Fruit fly (Drosophila melanogaster) whole organism, wandering third instar larva: ENCODE results near the gene CG15429.

Source experiments
- Abd-B ChIP-seq: fragments of >200 bp; optimal IDR thresholded peaks from 2 replicates; lab custom pipeline; 2017; ENCODE audit warnings: missing biosample characterization, missing genetic modification characterization
- CG32264 ChIP-seq: fragments of 200-800 bp; sonication (Bioruptor generic); optimal IDR thresholded peaks from 2 replicates; lab custom pipeline; 2016; ENCODE audit warnings: missing biosample characterization, missing genetic modification characterization
- CrebA ChIP-seq: fragments of 200-800 bp; sonication (Bioruptor generic); optimal IDR thresholded peaks from 2 replicates; lab custom pipeline; 2016; ENCODE audit warnings: missing biosample characterization, mild to moderate bottlenecking, missing genetic modification characterization, borderline replicate concordance
- Dfd ChIP-seq: fragments of >200 bp; optimal IDR thresholded peaks from 2 replicates; lab custom pipeline; 2017; ENCODE audit warnings: missing biosample characterization, missing genetic modification characterization
- Dif ChIP-seq: fragments of 200-275, 200-300 bp; sonication (Bioruptor generic); optimal IDR thresholded peaks from 2 replicates; lab custom pipeline; 2018; ENCODE audit warnings: missing biosample characterization, missing genetic modification characterization; ENCODE audit not compliant: partially characterized antibody
- GATAd ChIP-seq: sonication (Bioruptor generic); optimal IDR thresholded peaks from 2 replicates; lab custom pipeline; 2016; ENCODE audit warnings: missing biosample characterization, missing genetic modification characterization
- Hnf4 ChIP-seq: fragments of 200-800 bp; sonication (Bioruptor generic); optimal IDR thresholded peaks from 2 replicates; lab custom pipeline; 2016; ENCODE audit warnings: missing biosample characterization, mild to moderate bottlenecking, missing genetic modification characterization
- Hr78 ChIP-seq: fragments of >200 bp; optimal IDR thresholded peaks from 2 replicates; lab custom pipeline; 2017; ENCODE audit warnings: missing biosample characterization, missing genetic modification characterization
- Hr83 ChIP-seq: fragments of 200-300 bp; sonication (Bioruptor generic); optimal IDR thresholded peaks from 2 replicates; lab custom pipeline; 2016; ENCODE audit warnings: missing biosample characterization, mild to moderate bottlenecking, missing genetic modification characterization, moderate library complexity; ENCODE audit not compliant: poor library complexity, severe bottlenecking
- Jra ChIP-seq: sonication (Bioruptor generic); optimal IDR thresholded peaks from 2 replicates; lab custom pipeline; 2016; ENCODE audit warnings: missing biosample characterization, missing genetic modification characterization
- Mio ChIP-seq: sonication (Bioruptor generic); optimal IDR thresholded peaks from 2 replicates; lab custom pipeline; 2016; ENCODE audit warnings: missing biosample characterization, missing genetic modification characterization
- Myc ChIP-seq: fragments of >200 bp; optimal IDR thresholded peaks from 2 replicates; lab custom pipeline; 2017
- N ChIP-seq: fragments of >200 bp; optimal IDR thresholded peaks from 2 replicates; lab custom pipeline; 2018; ENCODE audit warnings: missing biosample characterization, missing external identifiers, missing genetic modification characterization
- Rel ChIP-seq, 2 experiments: fragments of 200-800 bp; sonication (Bioruptor generic) in 1 of 2; optimal IDR thresholded peaks; 2 replicates in 1 of 2; 3 replicates in 1 of 2; lab custom pipeline; 2016 to 2019; ENCODE audit warnings: mild to moderate bottlenecking in 2 of 2, missing biosample characterization in 2 of 2, missing genetic modification characterization in 2 of 2, moderate library complexity in 1 of 2
- Vsx2 ChIP-seq: fragments of 200-300, 225-300 bp; sonication (Bioruptor generic); optimal IDR thresholded peaks from 2 replicates; lab custom pipeline; 2018; ENCODE audit warnings: missing biosample characterization, missing genetic modification characterization; ENCODE audit not compliant: partially characterized antibody
- br ChIP-seq: fragments of 200-800 bp; sonication (Bioruptor generic); optimal IDR thresholded peaks from 2 replicates; lab custom pipeline; 2016; ENCODE audit warnings: missing biosample characterization, missing genetic modification characterization
- brk ChIP-seq: fragments of 200-800 bp; sonication (Bioruptor generic); optimal IDR thresholded peaks from 2 replicates; lab custom pipeline; 2016; ENCODE audit warnings: missing biosample characterization, mild to moderate bottlenecking, missing genetic modification characterization
- dl ChIP-seq, 2 experiments: fragments of 175-275, 200-275 bp in 1 of 2; fragments of 200-275 bp in 1 of 2; sonication (Bioruptor generic); optimal IDR thresholded peaks; lab custom pipeline; 2018; ENCODE audit warnings: mild to moderate bottlenecking in 2 of 2, missing biosample characterization in 2 of 2, missing genetic modification characterization in 2 of 2, moderate library complexity in 2 of 2; ENCODE audit not compliant: partially characterized antibody in 2 of 2, insufficient read depth in 1 of 2
- dmrt93B ChIP-seq: fragments of 200-800 bp; sonication (Bioruptor generic); optimal IDR thresholded peaks from 2 replicates; lab custom pipeline; 2018; ENCODE audit warnings: missing biosample characterization, mild to moderate bottlenecking, missing genetic modification characterization
- dsf ChIP-seq: sonication (Bioruptor generic); optimal IDR thresholded peaks from 2 replicates; lab custom pipeline; 2016; ENCODE audit warnings: missing biosample characterization, missing genetic modification characterization, borderline replicate concordance
- ey ChIP-seq: fragments of 200-800 bp; sonication (Bioruptor generic); optimal IDR thresholded peaks from 2 replicates; lab custom pipeline; 2016; ENCODE audit warnings: missing biosample characterization, missing genetic modification characterization
- foxo ChIP-seq, 2 experiments: fragments of 200-800 bp; sonication (Bioruptor generic); optimal IDR thresholded peaks; 2 replicates in 1 of 2; 3 replicates in 1 of 2; lab custom pipeline; 2016 to 2017; ENCODE audit warnings: missing biosample characterization in 2 of 2, missing genetic modification characterization in 2 of 2
- h ChIP-seq: fragments of 200-800 bp; sonication (Bioruptor generic); optimal IDR thresholded peaks from 3 replicates; lab custom pipeline; 2016; ENCODE audit warnings: missing biosample characterization, mild to moderate bottlenecking, missing genetic modification characterization
- jim ChIP-seq: fragments of 175-275, 200-325 bp; sonication (Bioruptor generic); optimal IDR thresholded peaks from 2 replicates; lab custom pipeline; 2016; ENCODE audit warnings: missing biosample characterization, mild to moderate bottlenecking, missing genetic modification characterization
- pan ChIP-seq: fragments of >200 bp; optimal IDR thresholded peaks from 2 replicates; lab custom pipeline; 2017
- psq ChIP-seq: fragments of 200-800 bp; sonication (Bioruptor generic); optimal IDR thresholded peaks from 3 replicates; lab custom pipeline; 2017; ENCODE audit warnings: missing biosample characterization, mild to moderate bottlenecking, missing genetic modification characterization, moderate library complexity
- rgr ChIP-seq: fragments of 200-800 bp; sonication (Bioruptor generic); optimal IDR thresholded peaks from 3 replicates; lab custom pipeline; 2016; ENCODE audit warnings: missing biosample characterization, mild to moderate bottlenecking, missing genetic modification characterization
- sv ChIP-seq: fragments of 200-800 bp; sonication (Bioruptor generic); optimal IDR thresholded peaks from 3 replicates; lab custom pipeline; 2016; ENCODE audit warnings: missing biosample characterization, missing genetic modification characterization
- woc ChIP-seq: sonication (Bioruptor generic); optimal IDR thresholded peaks from 2 replicates; lab custom pipeline; 2016; ENCODE audit warnings: missing biosample characterization, mild to moderate bottlenecking, missing genetic modification characterization

Gene CG15429

dm6 chr2L:4364914-4365313 is 12.1 kb downstream of the CG15429 start:
- TF ChIP-seq CrebA (GFP tag; lab: Kevin White, UChicago) (no peak), pan (lab: Kevin White, UChicago) (no peak), jim (GFP tag; lab: Kevin White, UChicago) (no peak), br (GFP tag; lab: Kevin White, UChicago) (no peak), Mio (GFP tag; lab: Kevin White, UChicago) (no peak), N (GFP tag; lab: Kevin White, UChicago) (no peak), Jra (GFP tag; lab: Kevin White, UChicago) (no peak), Hr83 (GFP tag; lab: Kevin White, UChicago) (no peak)

- TF ChIP-seq Hnf4 (GFP tag; lab: Kevin White, UChicago) (no peak), Jra (GFP tag; lab: Kevin White, UChicago) (no peak), foxo (GFP tag; optimal IDR thresholded peaks at IDR 0.05; lab: Kevin White, UChicago) (no peak), dl (GFP tag; optimal IDR thresholded peaks at IDR 0.05; lab: Kevin White, UChicago; ENCODE audit: insufficient read depth in 1 of 2, partially characterized antibody in 2 of 2) (no peak), Hr78 (GFP tag; lab: Kevin White, UChicago) (no peak), ey (GFP tag; lab: Kevin White, UChicago) (no peak), Abd-B (no peak), woc (GFP tag; lab: Kevin White, UChicago) (no peak), dmrt93B (GFP tag; lab: Kevin White, UChicago) (no peak), sv (no peak), jim (GFP tag; lab: Kevin White, UChicago) (no peak), GATAd (no peak), brk (GFP tag; lab: Kevin White, UChicago) (no peak), h (GFP tag; lab: Kevin White, UChicago) (no peak)
Measured at dm6 chr2L:4365792-4366326, 13.1 kb downstream of the CG15429 start.

- TF ChIP-seq Rel (GFP tag; optimal IDR thresholded peaks at IDR 0.05; lab: Kevin White, UChicago) (no peak), Rel (tag; optimal IDR thresholded peaks at IDR 0.05; lab: Kevin White, UChicago) (no peak), h (GFP tag; lab: Kevin White, UChicago) (no peak), foxo (GFP tag; optimal IDR thresholded peaks at IDR 0.05; lab: Kevin White, UChicago) (no peak), dmrt93B (GFP tag; lab: Kevin White, UChicago) (no peak), dsf (no peak), N (GFP tag; lab: Kevin White, UChicago) (no peak), Hr78 (GFP tag; lab: Kevin White, UChicago) (no peak), GATAd (no peak), Mio (GFP tag; lab: Kevin White, UChicago) (no peak), dl (GFP tag; optimal IDR thresholded peaks at IDR 0.05; lab: Kevin White, UChicago; ENCODE audit: insufficient read depth in 1 of 2, partially characterized antibody in 2 of 2) (no peak), CG32264 (GFP tag; lab: Kevin White, UChicago) (no peak), ey (GFP tag; lab: Kevin White, UChicago) (no peak), rgr (no peak), br (GFP tag; lab: Kevin White, UChicago) (no peak), Vsx2 (GFP tag; lab: Kevin White, UChicago) (no peak), Dif (no peak), Myc (lab: Kevin White, UChicago) (no peak), Hnf4 (GFP tag; lab: Kevin White, UChicago) (no peak), Dfd (no peak)
- TF ChIP-seq, all 38 proteins: peak for 0
Measured at dm6 chr2L:4366652-4367051, 13.9 kb downstream of the CG15429 start.

dm6 chr2L:4368553-4369268 is 15.9 kb downstream of the CG15429 start:
- no peak for TF ChIP-seq psq (GFP tag; lab: Kevin White, UChicago)
- no peak for TF ChIP-seq br (GFP tag; lab: Kevin White, UChicago)
- TF ChIP-seq, all 38 proteins: peak for 0
